Worm (Caenorhabditis elegans): ENCODE data around the gene sra-13.

sra-13 gene

DNA sequence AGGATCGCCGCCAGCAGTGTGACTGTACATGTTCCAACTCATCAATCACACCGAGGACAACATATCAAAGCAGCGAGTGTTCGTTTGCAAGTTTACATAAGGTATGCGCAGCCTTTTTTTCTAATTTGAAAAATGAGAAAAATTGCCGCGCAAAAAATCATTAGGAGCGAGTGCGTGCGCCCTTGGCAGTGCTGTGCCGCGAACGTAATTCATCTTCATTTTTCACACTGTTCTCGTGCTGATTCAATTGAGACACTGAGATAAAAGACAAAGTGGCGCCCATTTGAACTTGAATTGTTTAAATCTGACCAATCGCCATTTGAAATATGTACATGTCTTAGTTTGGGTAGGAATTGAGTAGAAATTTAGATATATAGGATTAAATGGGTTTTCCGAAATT is 2.1 kb downstream of the sra-13 start:
- no peak for TF ChIP-seq ztf-26 (tag; optimal IDR thresholded peaks at IDR 0.05)
- no peak for TF ChIP-seq Y53G8AR.9 (GFP tag; conservative IDR thresholded peaks at IDR 0.05)
- no peak for TF ChIP-seq him-1 (tag; optimal IDR thresholded peaks at IDR 0.05)
- no peak for TF ChIP-seq sea-2 (GFP tag; IDR thresholded peaks at IDR 0.05)

DNA sequence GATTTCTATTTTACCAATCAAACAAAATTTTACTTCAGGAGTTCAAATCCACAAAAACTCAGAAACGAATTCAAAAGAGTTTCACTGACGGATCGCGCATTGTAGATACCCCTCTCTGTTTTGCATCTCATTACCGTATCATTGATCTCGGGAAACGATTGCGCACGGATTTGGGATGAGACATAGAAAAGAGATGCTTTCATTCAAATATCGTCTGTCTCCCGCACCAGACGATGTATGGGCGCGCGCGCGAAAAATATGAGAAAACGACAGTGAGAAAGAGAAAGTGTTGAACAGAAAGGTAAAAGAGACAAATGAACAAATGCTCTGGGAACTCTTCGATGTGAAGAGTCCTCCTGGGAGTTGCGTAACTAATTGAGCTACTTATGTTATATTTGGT is 3.5 kb downstream of the sra-13 start:
- TF ChIP-seq ceh-27 (GFP tag; optimal IDR thresholded peaks at IDR 0.05) (no peak), him-1 (tag; optimal IDR thresholded peaks at IDR 0.05) (no peak), F55B11.4 (tag; optimal IDR thresholded peaks at IDR 0.05; ENCODE audit: borderline replicate concordance, insufficient read depth) (no peak), Y56A3A.18 (GFP tag; IDR thresholded peaks at IDR 0.05) (no peak), Y95B8A.8 (GFP tag; IDR thresholded peaks at IDR 0.05) (no peak), attf-6 (GFP tag; IDR thresholded peaks at IDR 0.05) (no peak), gei-17 (GFP tag; optimal IDR thresholded peaks at IDR 0.05) (no peak), pha-4 (tag; optimal IDR thresholded peaks at IDR 0.05) (no peak), snpc-1.1 (tag; optimal IDR thresholded peaks at IDR 0.05; ENCODE audit: insufficient read depth) (no peak), Y53G8AR.9 (GFP tag; conservative IDR thresholded peaks at IDR 0.05) (no peak), ccch-3 (GFP tag; optimal IDR thresholded peaks at IDR 0.05) (no peak), mxl-1 (tag; optimal IDR thresholded peaks at IDR 0.05) (no peak), egrh-3 (GFP tag; IDR thresholded peaks at IDR 0.05) (no peak), F37B4.10 (GFP tag; IDR thresholded peaks at IDR 0.05) (no peak)

DNA sequence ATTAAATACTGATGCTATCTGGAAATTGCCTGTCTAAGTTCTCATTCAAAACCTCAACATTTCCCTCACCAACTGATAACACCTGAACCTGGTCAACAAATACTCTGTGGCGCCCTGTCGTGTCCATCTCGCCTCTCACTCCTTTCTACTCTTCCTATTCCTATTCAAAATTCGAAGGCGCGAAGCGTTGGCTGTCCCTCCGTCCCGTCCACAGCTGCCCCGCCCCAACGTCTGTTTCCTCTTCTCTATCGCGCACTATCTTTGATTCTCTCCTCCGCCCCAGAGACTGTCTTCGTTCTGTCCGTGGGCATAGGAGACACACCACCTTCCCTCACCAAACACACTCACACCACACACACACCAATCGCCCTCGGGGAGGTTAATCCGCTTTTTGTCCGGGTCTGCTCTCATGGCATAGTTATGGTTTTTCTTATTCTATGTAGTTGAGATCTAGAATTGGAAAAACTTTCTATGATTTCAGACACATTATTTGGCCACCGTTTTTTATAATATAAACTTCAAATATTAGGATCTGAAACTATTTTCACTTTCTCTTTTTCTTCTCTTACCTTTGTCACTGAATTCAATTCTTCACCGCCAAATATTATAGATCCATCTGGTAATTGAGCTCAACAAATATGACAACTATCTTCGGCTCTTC is 4.7 kb downstream of the sra-13 start, which contains the start of gene efl-3:
Gene efl-3 (plus strand): TSS at position 611 of the 661 bp plus-strand sequence.
- TF ChIP-seq ama-1 (optimal IDR thresholded peaks at IDR 0.05): no peak
- TF ChIP-seq ama-1 (GFP tag; optimal IDR thresholded peaks at IDR 0.05): no peak
- TF ChIP-seq nhr-80 (tag; optimal IDR thresholded peaks at IDR 0.05): peak; percentile 74

DNA sequence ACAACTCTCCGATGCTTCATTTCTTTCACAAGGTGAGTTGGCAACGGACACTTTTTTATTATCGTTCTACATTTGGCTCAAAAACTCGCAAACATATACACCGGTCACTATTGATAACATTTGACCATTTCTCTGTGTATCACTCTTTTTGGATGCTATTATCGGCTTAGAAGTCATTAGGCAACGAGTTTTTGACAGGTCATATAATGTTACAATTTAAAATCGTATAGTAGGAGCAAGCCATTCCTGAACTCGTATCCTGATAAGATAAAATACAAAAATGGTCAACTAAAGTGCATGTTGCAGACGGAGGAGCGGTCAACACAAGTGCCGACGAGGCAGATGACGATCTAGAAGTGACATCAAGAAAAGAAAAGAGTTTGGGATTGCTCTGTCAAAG is 5.5 kb downstream of the sra-13 start:
- TF ChIP-seq nhr-80 (tag; optimal IDR thresholded peaks at IDR 0.05) (peak; percentile 0), snpc-1.3 (tag; optimal IDR thresholded peaks at IDR 0.05; ENCODE audit: insufficient read depth) (no peak), lin-26 (GFP tag; IDR thresholded peaks at IDR 0.05) (no peak), rpc-1 (optimal IDR thresholded peaks at IDR 0.05) (no peak), rpc-1 (tag; optimal IDR thresholded peaks at IDR 0.05) (no peak)

DNA sequence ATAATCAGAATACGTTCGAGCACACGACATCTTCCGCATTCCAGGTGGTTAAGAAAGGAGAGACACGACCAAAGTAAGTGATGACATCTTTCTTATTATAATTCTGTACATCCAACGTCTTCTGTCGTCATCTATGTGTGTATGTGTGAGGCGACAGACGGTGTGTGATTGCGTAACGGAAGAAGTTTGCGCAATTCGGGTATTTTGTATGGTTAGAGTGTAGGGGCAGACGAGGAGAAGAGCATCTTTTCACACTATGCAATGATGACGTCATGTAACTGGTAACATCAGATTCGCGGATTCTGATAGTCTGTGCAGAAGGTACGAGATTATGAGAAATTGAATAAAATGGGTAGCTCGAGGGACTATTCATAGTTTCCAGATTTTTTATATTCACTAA is 7.5 kb downstream of the sra-13 start:
- TF ChIP-seq nhr-80 (tag; optimal IDR thresholded peaks at IDR 0.05) (no peak), hrde-1 (tag; optimal IDR thresholded peaks at IDR 0.05; ENCODE audit: borderline replicate concordance) (no peak), mxl-1 (tag; optimal IDR thresholded peaks at IDR 0.05) (no peak), ztf-22 (GFP tag; optimal IDR thresholded peaks at IDR 0.05) (no peak), snpc-3.4 (tag; optimal IDR thresholded peaks at IDR 0.05) (no peak), pbrm-1 (GFP tag; IDR thresholded peaks at IDR 0.05) (no peak), Y95B8A.8 (GFP tag; IDR thresholded peaks at IDR 0.05) (no peak), tbp1 (GFP tag; optimal IDR thresholded peaks at IDR 0.05) (no peak), hlh-26 (GFP tag; conservative IDR thresholded peaks at IDR 0.05) (no peak), madf-6 (GFP tag; IDR thresholded peaks at IDR 0.05) (no peak), hlh-12 (tag; optimal IDR thresholded peaks at IDR 0.05) (no peak), die-1 (tag; optimal IDR thresholded peaks at IDR 0.05) (no peak), snpc-1.3 (tag; optimal IDR thresholded peaks at IDR 0.05; ENCODE audit: insufficient read depth) (no peak), F57A8.1 (GFP tag; optimal IDR thresholded peaks at IDR 0.05) (no peak)

Measured in whole organism, young adult.